Worm (Caenorhabditis elegans): Measurements from ENCODE around the gene cnc-7.

Gene cnc-7

ce11 chrV:20350382-20350781 is 43.5 kb upstream of the cnc-7 start:
- TF ChIP-seq rpc-1 (optimal IDR thresholded peaks at IDR 0.05) (peak; percentile 56), rpc-1 (tag; optimal IDR thresholded peaks at IDR 0.05) (peak; percentile 76), him-1 (tag; optimal IDR thresholded peaks at IDR 0.05) (peak; percentile 50), dox-1 (GFP tag; IDR thresholded peaks at IDR 0.05) (peak; percentile 36; the same call in 1 of the 2 replicates), die-1 (tag; optimal IDR thresholded peaks at IDR 0.05) (peak; percentile 44), snpc-4 (GFP tag; optimal IDR thresholded peaks at IDR 0.05) (no peak), snpc-4 (tag; optimal IDR thresholded peaks at IDR 0.05) (no peak), nfya-1 (tag; optimal IDR thresholded peaks at IDR 0.05; ENCODE audit: borderline replicate concordance, insufficient read depth) (no peak), F49E8.2 (tag; optimal IDR thresholded peaks at IDR 0.05; ENCODE audit: insufficient read depth) (no peak), nhr-90 (tag; optimal IDR thresholded peaks at IDR 0.05) (peak; percentile 56), B0261.1 (tag; optimal IDR thresholded peaks at IDR 0.05) (peak; percentile 65), hmg-1.2 (GFP tag; IDR thresholded peaks at IDR 0.05) (0 out of 2 replicates have a peak, but pooled peaks have one; percentile 17), tbp1 (GFP tag; optimal IDR thresholded peaks at IDR 0.05) (peak; percentile 85), mcd-1 (GFP tag; IDR thresholded peaks at IDR 0.05) (peak; percentile 23; the same call in 1 of the 2 replicates), lin-26 (GFP tag; IDR thresholded peaks at IDR 0.05) (peak; percentile 59; the same call in 1 of the 2 replicates), mxl-1 (tag; optimal IDR thresholded peaks at IDR 0.05) (peak; percentile 3)

ce11 chrV:20351195-20351594 is 42.7 kb upstream of the cnc-7 start, which contains the start of gene K02E2.1:
K02E2.1 (plus strand) TSS chrV:20351495.
- TF ChIP-seq lsl-1 (GFP tag; optimal IDR thresholded peaks at IDR 0.05) = no peak

- TF ChIP-seq xnd-1 (tag; optimal IDR thresholded peaks at IDR 0.05) (no peak), let-607 (tag; optimal IDR thresholded peaks at IDR 0.05) (no peak), ceh-40 (GFP tag; IDR thresholded peaks at IDR 0.05) (no peak), madf-10 (tag; optimal IDR thresholded peaks at IDR 0.05) (no peak), sptf-2 (GFP tag; optimal IDR thresholded peaks at IDR 0.05) (no peak), gei-17 (GFP tag; optimal IDR thresholded peaks at IDR 0.05) (no peak), attf-6 (GFP tag; IDR thresholded peaks at IDR 0.05) (no peak), lin-35 (GFP tag; optimal IDR thresholded peaks at IDR 0.05) (no peak), ets-4 (GFP tag; optimal IDR thresholded peaks at IDR 0.05) (no peak), egl-44 (GFP tag; IDR thresholded peaks at IDR 0.05) (no peak), attf-3 (GFP tag; conservative IDR thresholded peaks at IDR 0.05) (no peak), B0336.3 (GFP tag; IDR thresholded peaks at IDR 0.05) (no peak), ZK185.1 (tag; optimal IDR thresholded peaks at IDR 0.05; ENCODE audit: poor library complexity, severe bottlenecking) (no peak), ztf-26 (tag; optimal IDR thresholded peaks at IDR 0.05) (no peak), unc-62 (GFP tag; optimal IDR thresholded peaks at IDR 0.05) (no peak)
Measured at ce11 chrV:20356472-20356871, 37.4 kb upstream of the cnc-7 start, which contains the start of gene grd-11. grd-11 (plus strand) TSS chrV:20356772.

ce11 chrV:20366839-20367238 is 27.0 kb upstream of the cnc-7 start, which contains the start of gene K02E2.8:
K02E2.8 (minus strand) TSS chrV:20366939.
- TF ChIP-seq attf-6 (GFP tag; IDR thresholded peaks at IDR 0.05) = no peak
- TF ChIP-seq mcd-1 (GFP tag; IDR thresholded peaks at IDR 0.05) = no peak
- no peak for TF ChIP-seq lsl-1 (GFP tag; optimal IDR thresholded peaks at IDR 0.05)
- TF ChIP-seq hrde-1 (tag; optimal IDR thresholded peaks at IDR 0.05; ENCODE audit: borderline replicate concordance) = no peak
- no peak for TF ChIP-seq nfya-2 (GFP tag; IDR thresholded peaks at IDR 0.05)
- TF ChIP-seq sea-2 (GFP tag; IDR thresholded peaks at IDR 0.05) = no peak
- no peak for TF ChIP-seq egl-44 (GFP tag; IDR thresholded peaks at IDR 0.05)
- no peak for TF ChIP-seq somi-1 (GFP tag; optimal IDR thresholded peaks at IDR 0.05)
